Fruit fly (Drosophila melanogaster) whole organism, pupa: ENCODE measurements around the gene Gr93c.
A peak's percentile ranks its signal among the peaks of the same experiment; 100 is the strongest.

Experiments
- CG10348 ChIP-seq: fragments of 200-800 bp; sonication (Bioruptor generic); IDR thresholded peaks from 2 replicates; pipeline ENCODE4 v1.3.6; 2022; ENCODE audit warnings: missing biosample characterization, missing genetic modification characterization
- CG12605 ChIP-seq: fragments of 200-800 bp; sonication (Bioruptor generic); IDR thresholded peaks from 2 replicates; pipeline ENCODE4 v1.3.6; 2022; ENCODE audit warnings: missing biosample characterization, missing genetic modification characterization
- CG13204 ChIP-seq: fragments of 200-800 bp; sonication (Bioruptor generic); optimal IDR thresholded peaks from 2 replicates; lab custom pipeline; 2018; ENCODE audit warnings: missing biosample characterization, mild to moderate bottlenecking, missing genetic modification characterization, moderate library complexity
- CG14655 ChIP-seq: fragments of 200-800 bp; sonication (Bioruptor generic); optimal IDR thresholded peaks from 3 replicates; lab custom pipeline; 2017; ENCODE audit warnings: mild to moderate bottlenecking, missing biosample characterization, missing genetic modification reagents, missing genetic modification characterization
- CG15710 ChIP-seq: fragments of 200-800 bp; sonication (Bioruptor generic); optimal IDR thresholded peaks from 2 replicates; lab custom pipeline; 2018; ENCODE audit warnings: missing biosample characterization, mild to moderate bottlenecking, missing genetic modification characterization, moderate library complexity
- CG17806 ChIP-seq: fragments of 200-800 bp; sonication (Bioruptor generic); optimal IDR thresholded peaks from 2 replicates; lab custom pipeline; 2018; ENCODE audit warnings: missing biosample characterization, mild to moderate bottlenecking, missing genetic modification characterization, moderate library complexity
- CG32121 ChIP-seq: fragments of 200-800 bp; sonication (Bioruptor generic); IDR thresholded peaks from 2 replicates; pipeline ENCODE4 v1.3.6; 2022; ENCODE audit warnings: missing biosample characterization, missing genetic modification characterization
- CG34367 ChIP-seq: fragments of 200-800 bp; sonication (Bioruptor generic); optimal IDR thresholded peaks from 2 replicates; lab custom pipeline; 2018; ENCODE audit warnings: missing biosample characterization, mild to moderate bottlenecking, missing genetic modification characterization
- CG4496 ChIP-seq: fragments of 200-800 bp; sonication (Bioruptor generic); IDR thresholded peaks from 3 replicates; pipeline ENCODE4 v1.3.6; 2022; ENCODE audit warnings: missing biosample characterization, missing genetic modification characterization
- CG8159 ChIP-seq: fragments of 200-800 bp; sonication (Bioruptor generic); optimal IDR thresholded peaks from 3 replicates; lab custom pipeline; 2018; ENCODE audit warnings: missing biosample characterization, mild to moderate bottlenecking, missing genetic modification characterization, moderate library complexity
- CG8301 ChIP-seq: fragments of 200-800 bp; sonication (Bioruptor generic); optimal IDR thresholded peaks from 2 replicates; lab custom pipeline; 2018; ENCODE audit warnings: missing biosample characterization, mild to moderate bottlenecking, missing genetic modification characterization
- CG9948 ChIP-seq: fragments of 200-800 bp; sonication (Bioruptor generic); optimal IDR thresholded peaks from 2 replicates; lab custom pipeline; 2018; ENCODE audit warnings: missing biosample characterization, mild to moderate bottlenecking, missing genetic modification characterization, moderate library complexity
- D1 ChIP-seq: fragments of 200-800 bp; sonication (Bioruptor generic); optimal IDR thresholded peaks from 2 replicates; lab custom pipeline; 2018; ENCODE audit warnings: missing biosample characterization, mild to moderate bottlenecking, missing genetic modification characterization, moderate library complexity
- EcR ChIP-seq: fragments of 200-800 bp; sonication (Bioruptor generic); optimal IDR thresholded peaks from 3 replicates; lab custom pipeline; 2019; ENCODE audit warnings: missing biosample characterization, missing genetic modification characterization, mild to moderate bottlenecking, moderate library complexity, missing genetic modification reagents
- Ets98B ChIP-seq: fragments of 200-800 bp; sonication (Bioruptor generic); IDR thresholded peaks from 2 replicates; pipeline ENCODE4 v1.3.6; 2022; ENCODE audit warnings: missing biosample characterization, missing genetic modification characterization
- Pif1A ChIP-seq: fragments of 200-800 bp; sonication (Bioruptor generic); optimal IDR thresholded peaks from 3 replicates; lab custom pipeline; 2016; ENCODE audit warnings: missing biosample characterization, missing genetic modification characterization
- Pif1B ChIP-seq: fragments of 200-800 bp; sonication (Bioruptor generic); optimal IDR thresholded peaks from 3 replicates; lab custom pipeline; 2016; ENCODE audit warnings: missing biosample characterization, missing genetic modification characterization
- Snoo ChIP-seq: fragments of 200-800 bp; sonication (Bioruptor generic); optimal IDR thresholded peaks from 3 replicates; lab custom pipeline; 2017; ENCODE audit warnings: missing biosample characterization, mild to moderate bottlenecking, missing genetic modification characterization, inconsistent platforms
- fd96Ca ChIP-seq: fragments of 200-800 bp; sonication (Bioruptor generic); IDR thresholded peaks from 3 replicates; pipeline ENCODE4 v1.3.6; 2022; ENCODE audit warnings: missing biosample characterization, missing genetic modification characterization
- gl ChIP-seq: fragments of 200-800 bp; sonication (Bioruptor generic); optimal IDR thresholded peaks from 2 replicates; lab custom pipeline; 2018; ENCODE audit warnings: missing biosample characterization, mild to moderate bottlenecking, missing genetic modification characterization
- rn ChIP-seq: fragments of 200-800 bp; sonication (Bioruptor generic); IDR thresholded peaks from 2 replicates; pipeline ENCODE4 v1.3.6; 2022; ENCODE audit warnings: missing biosample characterization, missing genetic modification characterization

The Gr93c gene

dm6 chr3R:21852579-21853233, 7.6 kb upstream of the Gr93c start:
- TF ChIP-seq CG9948 (tag; lab: Kevin White, UChicago) = peak; percentile 32
- no peak for TF ChIP-seq Pif1B (GFP tag; lab: Kevin White, UChicago)
- TF ChIP-seq CG34367 = no peak
- no peak for TF ChIP-seq CG13204
- no peak for TF ChIP-seq D1 (tag; lab: Kevin White, UChicago)
- TF ChIP-seq CG8301 = peak; percentile 21
- TF ChIP-seq gl (tag; lab: Kevin White, UChicago) = no peak
- TF ChIP-seq CG17806 (tag; lab: Kevin White, UChicago) = peak; percentile 33
- no peak for TF ChIP-seq CG4496 (GFP tag; lab: Robert Waterston, UW)
- peak; percentile 35 for TF ChIP-seq CG14655 (GFP tag; lab: Kevin White, UChicago)
- 0 out of 3 replicates have a peak, but pooled peaks have one; percentile 33 for TF ChIP-seq fd96Ca
- no peak for TF ChIP-seq CG10348 (GFP tag; lab: Robert Waterston, UW)
- TF ChIP-seq CG32121 (GFP tag; lab: Robert Waterston, UW) = no peak
- peak; percentile 39 for TF ChIP-seq CG15710 (tag; lab: Kevin White, UChicago)
- TF ChIP-seq rn (GFP tag; lab: Robert Waterston, UW) = no peak
- 0 out of 2 replicates have a peak, but pooled peaks have one; percentile 11 for TF ChIP-seq Ets98B (GFP tag; lab: Robert Waterston, UW)
- peak; percentile 44 for TF ChIP-seq EcR (GFP tag; lab: Kevin White, UChicago)
- TF ChIP-seq CG12605 (GFP tag; lab: Robert Waterston, UW) = no peak
- peak; percentile 1 for TF ChIP-seq Pif1A (GFP tag; lab: Kevin White, UChicago)
- TF ChIP-seq CG8159 (tag; lab: Kevin White, UChicago) = peak; percentile 54
- TF ChIP-seq Snoo = no peak

dm6 chr3R:21851592-21852578, 6.8 kb upstream of the Gr93c start:
- peak; percentile 80 for TF ChIP-seq EcR (GFP tag; lab: Kevin White, UChicago)
- no peak for TF ChIP-seq CG8159 (tag; lab: Kevin White, UChicago)

- TF ChIP-seq EcR (GFP tag; lab: Kevin White, UChicago) = no peak
- TF ChIP-seq Pif1A (GFP tag; lab: Kevin White, UChicago) = peak; percentile 36
- TF ChIP-seq CG8159 (tag; lab: Kevin White, UChicago) = peak; percentile 3
- peak; percentile 44 for TF ChIP-seq CG14655 (GFP tag; lab: Kevin White, UChicago)
- no peak for TF ChIP-seq D1 (tag; lab: Kevin White, UChicago)
- TF ChIP-seq Ets98B (GFP tag; lab: Robert Waterston, UW) = peak; percentile 54; the same call in 1 of the 2 replicates
- TF ChIP-seq Snoo = no peak
- no peak for TF ChIP-seq CG32121 (GFP tag; lab: Robert Waterston, UW)
- TF ChIP-seq CG34367 = no peak
- no peak for TF ChIP-seq CG12605 (GFP tag; lab: Robert Waterston, UW)
- TF ChIP-seq CG8301 = peak; percentile 28
- TF ChIP-seq gl (tag; lab: Kevin White, UChicago) = no peak
- peak; percentile 2 for TF ChIP-seq CG15710 (tag; lab: Kevin White, UChicago)
- no peak for TF ChIP-seq Pif1B (GFP tag; lab: Kevin White, UChicago)
- peak; percentile 59; the same call in 2 of the 3 replicates for TF ChIP-seq CG4496 (GFP tag; lab: Robert Waterston, UW)
- no peak for TF ChIP-seq CG17806 (tag; lab: Kevin White, UChicago)
- TF ChIP-seq CG9948 (tag; lab: Kevin White, UChicago) = peak; percentile 19
- no peak for TF ChIP-seq CG13204
- TF ChIP-seq rn (GFP tag; lab: Robert Waterston, UW) = no peak
- TF ChIP-seq CG10348 (GFP tag; lab: Robert Waterston, UW) = no peak
- TF ChIP-seq fd96Ca = peak; percentile 53; the same call in 1 of the 3 replicates
Measured at dm6 chr3R:21849988-21850460, 5.0 kb upstream of the Gr93c start.

dm6 chr3R:21848987-21849442, 4.0 kb upstream of the Gr93c start:
- peak; percentile 65 for TF ChIP-seq CG12605 (GFP tag; lab: Robert Waterston, UW)
- peak; percentile 69 for TF ChIP-seq CG10348 (GFP tag; lab: Robert Waterston, UW)
- TF ChIP-seq CG14655 (GFP tag; lab: Kevin White, UChicago) = peak; percentile 96
- TF ChIP-seq gl (tag; lab: Kevin White, UChicago) = peak; percentile 49
- peak; percentile 78 for TF ChIP-seq fd96Ca
- TF ChIP-seq EcR (GFP tag; lab: Kevin White, UChicago) = peak; percentile 43
- peak; percentile 92 for TF ChIP-seq CG8301
- peak; percentile 87 for TF ChIP-seq CG4496 (GFP tag; lab: Robert Waterston, UW)
- TF ChIP-seq CG13204 = peak; percentile 76
- peak; percentile 90 for TF ChIP-seq Pif1A (GFP tag; lab: Kevin White, UChicago)
- TF ChIP-seq CG8159 (tag; lab: Kevin White, UChicago) = peak; percentile 95
- TF ChIP-seq CG32121 (GFP tag; lab: Robert Waterston, UW) = peak; percentile 79
- peak; percentile 34; the same call in 1 of the 2 replicates for TF ChIP-seq rn (GFP tag; lab: Robert Waterston, UW)
- peak; percentile 83 for TF ChIP-seq CG34367
- TF ChIP-seq CG9948 (tag; lab: Kevin White, UChicago) = peak; percentile 91
- TF ChIP-seq Snoo = peak; percentile 95
- TF ChIP-seq CG17806 (tag; lab: Kevin White, UChicago) = peak; percentile 87
- peak; percentile 78 for TF ChIP-seq Ets98B (GFP tag; lab: Robert Waterston, UW)
- TF ChIP-seq Pif1B (GFP tag; lab: Kevin White, UChicago) = peak; percentile 94
- TF ChIP-seq D1 (tag; lab: Kevin White, UChicago) = peak; percentile 92
- TF ChIP-seq CG15710 (tag; lab: Kevin White, UChicago) = peak; percentile 93
